Worm (Caenorhabditis elegans): ENCODE data around the gene acs-10.

acs-10 gene

ce11 chrV:14146199-14146598 is at the start of gene acs-10:
TSS of gene acs-10 (plus strand) at chrV:14146499.
- TF ChIP-seq unc-62 (GFP tag; optimal IDR thresholded peaks at IDR 0.05) = no peak

ce11 chrV:14097358-14097757 is 48.9 kb upstream of the acs-10 start:
- TF ChIP-seq unc-62 (GFP tag; optimal IDR thresholded peaks at IDR 0.05) = no peak

- no peak for TF ChIP-seq unc-62 (GFP tag; optimal IDR thresholded peaks at IDR 0.05)
These were observed 47.8 kb upstream of the acs-10 start, which contains the start of the genes D1086.2 and D1086.1 for ce11 chrV:14098519-14098918. TSS of gene D1086.2 (minus strand) at chrV:14098668. TSS of gene D1086.1 (plus strand) at chrV:14098858.

- no peak for TF ChIP-seq unc-62 (GFP tag; optimal IDR thresholded peaks at IDR 0.05)
These were observed 45.4 kb upstream of the acs-10 start, which contains the start of gene D1086.12 for ce11 chrV:14100886-14101285. TSS of gene D1086.12 (plus strand) at chrV:14101186.

- TF ChIP-seq unc-62 (GFP tag; optimal IDR thresholded peaks at IDR 0.05) = no peak
These were observed 42.3 kb upstream of the acs-10 start, which contains the start of gene D1086.9 for ce11 chrV:14103970-14104369. TSS of gene D1086.9 (plus strand) at chrV:14104270.

ce11 chrV:14107511-14107910 is 38.8 kb upstream of the acs-10 start, which contains the start of gene H39E23.3:
TSS of gene H39E23.3 (plus strand) at chrV:14107811.
- TF ChIP-seq unc-62 (GFP tag; optimal IDR thresholded peaks at IDR 0.05) = no peak

ce11 chrV:14110042-14110441 is 36.3 kb upstream of the acs-10 start, which contains the start of gene H39E23.2:
TSS of gene H39E23.2 (plus strand) at chrV:14110342.
- no peak for TF ChIP-seq unc-62 (GFP tag; optimal IDR thresholded peaks at IDR 0.05)

ce11 chrV:14120674-14121073 is 25.6 kb upstream of the acs-10 start:
- no peak for TF ChIP-seq unc-62 (GFP tag; optimal IDR thresholded peaks at IDR 0.05)

- TF ChIP-seq unc-62 (GFP tag; optimal IDR thresholded peaks at IDR 0.05) = no peak
These were observed 23.1 kb upstream of the acs-10 start for ce11 chrV:14123176-14123575.

ce11 chrV:14126341-14126924 is 19.9 kb upstream of the acs-10 start:
- TF ChIP-seq unc-62 (GFP tag; optimal IDR thresholded peaks at IDR 0.05) = no peak

ce11 chrV:14127834-14128233 is 18.5 kb upstream of the acs-10 start:
- no peak for TF ChIP-seq unc-62 (GFP tag; optimal IDR thresholded peaks at IDR 0.05)

- TF ChIP-seq unc-62 (GFP tag; optimal IDR thresholded peaks at IDR 0.05) = no peak
These were observed 17.4 kb upstream of the acs-10 start for ce11 chrV:14128858-14129257.

- no peak for TF ChIP-seq unc-62 (GFP tag; optimal IDR thresholded peaks at IDR 0.05)
These were observed 16.1 kb upstream of the acs-10 start for ce11 chrV:14130226-14130625.

ce11 chrV:14133002-14133763 is 13.1 kb upstream of the acs-10 start:
- TF ChIP-seq unc-62 (GFP tag; optimal IDR thresholded peaks at IDR 0.05) = no peak

- TF ChIP-seq unc-62 (GFP tag; optimal IDR thresholded peaks at IDR 0.05) = no peak
These were observed 11.4 kb upstream of the acs-10 start for ce11 chrV:14134757-14135441.

ce11 chrV:14136152-14136551 is 10.1 kb upstream of the acs-10 start:
- TF ChIP-seq unc-62 (GFP tag; optimal IDR thresholded peaks at IDR 0.05) = no peak

Measured in whole organism, dauer.